Fruit fly (Drosophila melanogaster) whole organism, prepupa: ENCODE data around the gene CG9205.

Experiments
- Blimp-1 ChIP-seq: fragments of 200-800 bp; sonication (Bioruptor generic); optimal IDR thresholded peaks from 3 replicates; lab custom pipeline; 2017; ENCODE audit warnings: missing biosample characterization, missing genetic modification characterization, mild to moderate bottlenecking, moderate library complexity, missing genetic modification reagents
- CG10631 ChIP-seq: fragments of 200-800 bp; sonication (Bioruptor generic); optimal IDR thresholded peaks from 2 replicates; lab custom pipeline; 2016; ENCODE audit warnings: missing biosample characterization, missing genetic modification characterization
- CG10669 ChIP-seq: fragments of 200-800 bp; sonication (Bioruptor generic); optimal IDR thresholded peaks from 3 replicates; lab custom pipeline; 2018; ENCODE audit warnings: missing biosample characterization, mild to moderate bottlenecking, missing genetic modification characterization, moderate library complexity
- CG11762 ChIP-seq: fragments of 200-800 bp; sonication (Bioruptor generic); optimal IDR thresholded peaks from 3 replicates; lab custom pipeline; 2016; ENCODE audit warnings: missing biosample characterization, missing genetic modification characterization; ENCODE audit not compliant: insufficient read depth
- CG11902 ChIP-seq: fragments of 200-800 bp; sonication (Bioruptor generic); optimal IDR thresholded peaks from 3 replicates; lab custom pipeline; 2016; ENCODE audit warnings: missing biosample characterization, missing genetic modification characterization
- CG3032 ChIP-seq: fragments of 200-800 bp; optimal IDR thresholded peaks from 2 replicates; lab custom pipeline; 2019; ENCODE audit warnings: missing biosample characterization, mild to moderate bottlenecking, missing genetic modification characterization, moderate library complexity
- CG3919 ChIP-seq: fragments of 200-800 bp; sonication (Bioruptor generic); optimal IDR thresholded peaks from 3 replicates; lab custom pipeline; 2016; ENCODE audit warnings: missing biosample characterization, missing genetic modification characterization
- CG4318 ChIP-seq: fragments of 200-800 bp; sonication (Bioruptor generic); optimal IDR thresholded peaks from 3 replicates; lab custom pipeline; 2017; ENCODE audit warnings: missing biosample characterization, mild to moderate bottlenecking, missing genetic modification characterization
- CG6276 ChIP-seq: fragments of 200-800 bp; sonication (Bioruptor generic); optimal IDR thresholded peaks from 2 replicates; lab custom pipeline; 2017; ENCODE audit warnings: missing biosample characterization, mild to moderate bottlenecking, missing genetic modification characterization
- CG6808 ChIP-seq: fragments of 200-800 bp; sonication (Bioruptor generic); optimal IDR thresholded peaks from 3 replicates; lab custom pipeline; 2017; ENCODE audit warnings: missing biosample characterization, missing genetic modification characterization, mild to moderate bottlenecking, moderate library complexity, missing genetic modification reagents
- CG6854 ChIP-seq: fragments of 200-800 bp; sonication (Bioruptor generic); optimal IDR thresholded peaks from 2 replicates; lab custom pipeline; 2017; ENCODE audit warnings: missing biosample characterization, mild to moderate bottlenecking, missing genetic modification characterization
- CG7368 ChIP-seq: fragments of 200-800 bp; sonication (Bioruptor generic); optimal IDR thresholded peaks from 3 replicates; lab custom pipeline; 2016; ENCODE audit warnings: missing biosample characterization, missing genetic modification characterization
- CG9139 ChIP-seq: fragments of 200-800 bp; sonication (Bioruptor generic); optimal IDR thresholded peaks from 3 replicates; lab custom pipeline; 2017; ENCODE audit warnings: missing biosample characterization, mild to moderate bottlenecking, missing genetic modification characterization
- Eip75B ChIP-seq: fragments of 200-800 bp; sonication (Bioruptor generic); optimal IDR thresholded peaks from 3 replicates; lab custom pipeline; 2016; ENCODE audit warnings: missing biosample characterization, missing genetic modification characterization
- Eip78C ChIP-seq: fragments of 200-800 bp; sonication (Bioruptor generic); peaks from one replicate; lab custom pipeline; 2016; ENCODE audit warnings: missing biosample characterization, missing genetic modification characterization
- Eip93F ChIP-seq: fragments of 200-800 bp; sonication (Bioruptor generic); optimal IDR thresholded peaks from 2 replicates; lab custom pipeline; 2016; ENCODE audit warnings: missing biosample characterization, mild to moderate bottlenecking, missing genetic modification characterization
- Ets21C ChIP-seq: fragments of 200-800 bp; sonication (Bioruptor generic); optimal IDR thresholded peaks from 3 replicates; lab custom pipeline; 2016; ENCODE audit warnings: missing biosample characterization, missing genetic modification characterization
- Ets96B ChIP-seq: fragments of 200-800 bp; optimal IDR thresholded peaks from 2 replicates; lab custom pipeline; 2019; ENCODE audit warnings: missing biosample characterization, mild to moderate bottlenecking, missing genetic modification characterization, moderate library complexity
- Gug ChIP-seq: fragments of 200-800 bp; sonication (Bioruptor generic); IDR thresholded peaks from 2 replicates; pipeline ENCODE4 v1.3.6; 2022; ENCODE audit warnings: missing biosample characterization, missing genetic modification characterization
- Hr4 ChIP-seq: fragments of 200-800 bp; sonication (Bioruptor generic); optimal IDR thresholded peaks from 3 replicates; lab custom pipeline; 2016; ENCODE audit warnings: missing biosample characterization, missing genetic modification characterization
- Lpt ChIP-seq: fragments of 200-800 bp; sonication (Bioruptor generic); optimal IDR thresholded peaks from 3 replicates; lab custom pipeline; 2016; ENCODE audit warnings: missing biosample characterization, missing genetic modification characterization
- Met ChIP-seq: fragments of 200-800 bp; sonication (Bioruptor generic); optimal IDR thresholded peaks from 3 replicates; lab custom pipeline; 2016; ENCODE audit warnings: missing biosample characterization, missing genetic modification characterization
- OdsH ChIP-seq: fragments of 200-800 bp; sonication (Bioruptor generic); optimal IDR thresholded peaks from 3 replicates; lab custom pipeline; 2016; ENCODE audit warnings: missing biosample characterization, missing genetic modification characterization
- Smox ChIP-seq: fragments of 200-800 bp; sonication (Bioruptor generic); optimal IDR thresholded peaks from 3 replicates; lab custom pipeline; 2016; ENCODE audit warnings: missing biosample characterization, missing genetic modification characterization
- Sox102F ChIP-seq: fragments of 200-800 bp; sonication (Bioruptor generic); optimal IDR thresholded peaks from 2 replicates; lab custom pipeline; 2016; ENCODE audit warnings: missing biosample characterization, mild to moderate bottlenecking, missing genetic modification characterization
- Sox14 ChIP-seq: fragments of 200-800 bp; sonication (Bioruptor generic); optimal IDR thresholded peaks from 3 replicates; lab custom pipeline; 2016; ENCODE audit warnings: missing biosample characterization, missing genetic modification characterization
- achi ChIP-seq: fragments of 200-800 bp; sonication (Bioruptor generic); optimal IDR thresholded peaks from 3 replicates; lab custom pipeline; 2016; ENCODE audit warnings: missing biosample characterization, missing genetic modification characterization
- dsx ChIP-seq: fragments of 200-800 bp; optimal IDR thresholded peaks from 3 replicates; lab custom pipeline; 2019; ENCODE audit warnings: missing biosample characterization, mild to moderate bottlenecking, missing genetic modification characterization, moderate library complexity; ENCODE audit not compliant: poor library complexity, severe bottlenecking
- eg ChIP-seq: fragments of 200-800 bp; sonication (Bioruptor generic); IDR thresholded peaks from 3 replicates; pipeline ENCODE4 v1.3.6; 2022; ENCODE audit warnings: missing biosample characterization, missing genetic modification characterization
- fkh ChIP-seq: fragments of 200-800 bp; sonication (Bioruptor generic); optimal IDR thresholded peaks from 3 replicates; lab custom pipeline; 2017; ENCODE audit warnings: missing biosample characterization, mild to moderate bottlenecking, missing genetic modification characterization, moderate library complexity
- lz ChIP-seq: fragments of 200-800 bp; sonication (Bioruptor generic); optimal IDR thresholded peaks from 3 replicates; lab custom pipeline; 2016; ENCODE audit warnings: missing biosample characterization, missing genetic modification characterization
- pdm3 ChIP-seq: fragments of 200-800 bp; sonication (Bioruptor generic); optimal IDR thresholded peaks from 3 replicates; lab custom pipeline; 2016; ENCODE audit warnings: missing biosample characterization, missing genetic modification characterization
- salr ChIP-seq, 2 experiments: fragments of 200-800 bp; sonication (Bioruptor generic); optimal IDR thresholded peaks; 3 replicates each; lab custom pipeline; 2016 to 2018; ENCODE audit warnings: missing biosample characterization in 2 of 2, missing genetic modification characterization in 2 of 2, mild to moderate bottlenecking in 1 of 2
- spab ChIP-seq: fragments of 200-800 bp; sonication (Bioruptor generic); optimal IDR thresholded peaks from 2 replicates; lab custom pipeline; 2017; ENCODE audit warnings: missing biosample characterization, mild to moderate bottlenecking, missing genetic modification characterization, missing genetic modification reagents
- topi ChIP-seq: fragments of 200-800 bp; sonication (Bioruptor generic); optimal IDR thresholded peaks from 3 replicates; lab custom pipeline; 2016; ENCODE audit warnings: missing biosample characterization, missing genetic modification characterization

The CG9205 gene

DNA sequence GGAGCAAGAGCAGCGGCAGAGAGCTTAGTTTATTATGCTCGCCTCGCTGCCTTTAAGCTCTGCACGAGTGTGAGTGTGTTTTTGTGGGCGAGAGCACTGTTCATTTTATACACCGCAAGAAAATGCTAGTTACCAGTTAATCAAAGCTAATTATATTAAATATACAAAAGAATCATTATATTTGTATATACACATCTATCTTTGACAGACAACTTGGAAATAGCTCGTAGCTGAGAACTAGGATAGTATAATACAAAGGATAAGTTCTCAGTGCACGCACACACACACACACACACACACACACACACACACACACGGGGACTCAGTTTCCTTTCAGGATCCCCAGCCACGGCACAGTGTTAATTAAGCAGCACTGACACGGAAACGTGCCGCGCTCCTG, 23.5 kb upstream of the CG9205 start (continued):
- no peak for TF ChIP-seq CG9139 (GFP tag; lab: Kevin White, UChicago)
- TF ChIP-seq topi (GFP tag; lab: Kevin White, UChicago) = no peak
- no peak for TF ChIP-seq Hr4
- peak; percentile 52; the same call in 2 of the 3 replicates for TF ChIP-seq eg
- TF ChIP-seq achi (GFP tag; lab: Kevin White, UChicago) = no peak
- no peak for TF ChIP-seq salr (GFP tag; optimal IDR thresholded peaks at IDR 0.05; lab: Kevin White, UChicago)
- TF ChIP-seq Lpt (GFP tag; lab: Kevin White, UChicago) = no peak
- no peak for TF ChIP-seq CG10669 (GFP tag; lab: Kevin White, UChicago)
- no peak for TF ChIP-seq pdm3 (GFP tag; lab: Kevin White, UChicago)
- TF ChIP-seq CG3032 (tag; lab: Kevin White, UChicago) = peak; percentile 11
- TF ChIP-seq Blimp-1 = no peak
- no peak for TF ChIP-seq Met (GFP tag; lab: Kevin White, UChicago)
- no peak for TF ChIP-seq lz (GFP tag; lab: Kevin White, UChicago)
- no peak for TF ChIP-seq CG10631 (GFP tag; lab: Kevin White, UChicago)
- no peak for TF ChIP-seq Smox (GFP tag; lab: Kevin White, UChicago)
- no peak for TF ChIP-seq CG6854 (GFP tag; lab: Kevin White, UChicago)
- no peak for TF ChIP-seq CG4318 (GFP tag; lab: Kevin White, UChicago)
- TF ChIP-seq Eip78C (GFP tag; lab: Kevin White, UChicago) = peak; percentile 9
- TF ChIP-seq CG11902 (GFP tag; lab: Kevin White, UChicago) = no peak
- TF ChIP-seq fkh (GFP tag; lab: Kevin White, UChicago) = no peak
- no peak for TF ChIP-seq Eip75B (GFP tag; lab: Kevin White, UChicago)
- TF ChIP-seq Eip93F (GFP tag; lab: Kevin White, UChicago) = no peak
- TF ChIP-seq CG11762 (GFP tag; lab: Kevin White, UChicago) = no peak
- TF ChIP-seq Sox14 (GFP tag; lab: Kevin White, UChicago) = no peak
- no peak for TF ChIP-seq Sox102F (GFP tag; lab: Kevin White, UChicago)
- TF ChIP-seq dsx = no peak
- no peak for TF ChIP-seq Gug (GFP tag; lab: Robert Waterston, UW)
- TF ChIP-seq CG6276 (GFP tag; lab: Kevin White, UChicago) = no peak

DNA sequence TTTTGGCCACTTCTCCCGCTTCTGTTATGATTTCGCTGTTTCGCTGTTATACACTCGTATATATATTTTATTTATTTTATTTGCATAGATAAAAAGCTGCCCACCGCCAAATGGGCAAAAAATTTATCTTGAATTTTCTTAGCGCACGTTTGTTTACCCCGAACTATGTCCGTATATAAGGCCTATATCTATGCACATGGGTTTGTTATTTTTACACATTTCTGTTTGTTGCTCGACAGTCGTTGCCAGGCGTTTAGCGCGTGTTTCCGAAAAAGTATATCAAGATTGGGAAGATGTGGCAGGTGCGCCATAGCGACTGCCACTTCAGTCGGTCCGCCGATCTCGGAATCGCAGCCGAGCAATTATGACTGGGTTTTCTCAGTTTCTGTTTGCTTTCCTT, 14.6 kb upstream of the CG9205 start:
- TF ChIP-seq CG6808 (GFP tag; lab: Kevin White, UChicago) (no peak), Ets21C (no peak), OdsH (GFP tag; lab: Kevin White, UChicago) (no peak)

DNA sequence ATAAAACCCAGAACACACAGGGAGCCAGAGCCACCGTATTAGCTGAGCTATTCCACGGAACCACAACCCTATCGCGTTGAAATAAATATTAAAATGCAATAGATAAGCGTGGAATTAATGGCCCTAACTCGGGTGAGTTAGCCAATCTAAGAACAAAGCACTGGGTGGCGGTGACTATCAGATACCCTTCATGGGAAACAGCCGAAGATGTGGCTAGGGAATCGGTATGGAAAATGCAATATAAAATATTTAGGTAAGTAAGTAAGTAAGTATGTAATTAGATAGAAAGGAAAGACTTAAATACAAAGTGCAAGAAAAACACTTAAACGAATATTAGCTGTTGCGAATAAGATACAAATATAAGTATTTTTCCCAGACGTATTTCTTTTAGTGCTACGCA, 12.9 kb upstream of the CG9205 start:
- TF ChIP-seq Hr4 = no peak

DNA sequence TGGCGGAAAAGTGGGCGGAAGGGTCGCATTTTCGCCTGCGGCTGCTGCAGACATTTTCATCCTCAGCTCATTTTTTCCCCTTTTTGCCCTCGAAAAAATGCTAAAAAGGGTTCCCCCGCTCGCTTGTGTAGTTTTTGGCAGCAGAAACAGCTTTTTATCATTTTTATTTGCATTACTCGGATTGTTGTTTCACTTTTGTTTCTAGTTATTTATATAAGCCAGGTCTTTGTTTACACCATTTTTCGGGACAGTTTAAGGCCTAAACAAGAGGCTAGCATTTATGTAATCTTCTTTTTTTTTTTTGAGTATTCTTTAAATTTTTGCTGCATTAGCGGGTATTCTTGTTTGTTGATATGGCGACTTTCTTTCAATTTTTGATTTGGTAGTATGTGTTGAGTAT, 12.3 kb upstream of the CG9205 start:
- TF ChIP-seq OdsH (GFP tag; lab: Kevin White, UChicago) = no peak
- peak; percentile 10 for TF ChIP-seq fkh (GFP tag; lab: Kevin White, UChicago)

DNA sequence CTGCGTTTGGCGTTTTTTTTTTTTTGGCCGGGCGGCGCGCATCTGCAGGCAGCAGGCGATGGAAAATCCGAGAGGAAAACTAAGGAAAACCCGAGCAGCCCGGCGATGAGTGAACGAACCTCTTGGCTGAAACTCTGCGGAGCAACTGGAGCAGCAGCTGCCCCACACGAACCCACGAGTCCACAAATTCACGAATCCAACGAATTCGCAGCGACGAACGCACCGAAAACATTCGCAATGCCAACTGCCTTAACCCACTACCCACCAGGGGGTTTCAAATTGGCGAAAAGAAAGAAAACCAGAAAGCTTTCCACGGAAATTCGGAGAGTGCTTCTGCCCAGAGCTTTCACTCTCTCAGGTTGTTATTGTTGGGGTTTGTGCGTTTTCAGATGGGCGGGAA, 11.7 kb upstream of the CG9205 start:
- peak; percentile 59 for TF ChIP-seq Eip93F (GFP tag; lab: Kevin White, UChicago)
- TF ChIP-seq CG10669 (GFP tag; lab: Kevin White, UChicago) = no peak
- TF ChIP-seq pdm3 (GFP tag; lab: Kevin White, UChicago) = no peak
- TF ChIP-seq CG3919 (GFP tag; lab: Kevin White, UChicago) = no peak
- no peak for TF ChIP-seq spab (GFP tag; lab: Kevin White, UChicago)
- no peak for TF ChIP-seq Gug (GFP tag; lab: Robert Waterston, UW)
- 0 out of 3 replicates have a peak, but pooled peaks have one; percentile 41 for TF ChIP-seq eg
- TF ChIP-seq Ets21C = no peak
- TF ChIP-seq fkh (GFP tag; lab: Kevin White, UChicago) = no peak
- no peak for TF ChIP-seq dsx
- no peak for TF ChIP-seq CG7368 (GFP tag; lab: Kevin White, UChicago)
- TF ChIP-seq Ets96B (tag; lab: Kevin White, UChicago) = no peak
